Fruit fly (Drosophila melanogaster) Kc167 (cell line): ENCODE results near the gene Prim2.

Experiments
- Myc ChIP-seq: fragments of >200 bp; optimal IDR thresholded peaks from 2 replicates; lab custom pipeline; 2017; ENCODE audit warnings: missing external identifiers
- Sin3A ChIP-seq: fragments of >200 bp; optimal IDR thresholded peaks from 2 replicates; lab custom pipeline; 2018; ENCODE audit warnings: missing external identifiers
- h ChIP-seq: fragments of >200 bp; optimal IDR thresholded peaks from 3 replicates; lab custom pipeline; 2018; ENCODE audit warnings: missing external identifiers
- insv ChIP-seq: fragments of >200 bp; optimal IDR thresholded peaks from 3 replicates; lab custom pipeline; 2018; ENCODE audit warnings: missing external identifiers
- psq ChIP-seq: fragments of >200 bp; optimal IDR thresholded peaks from 2 replicates; lab custom pipeline; 2017; ENCODE audit warnings: missing external identifiers
- ttk ChIP-seq: sonication (Bioruptor generic); optimal IDR thresholded peaks from 2 replicates; lab custom pipeline; 2017; ENCODE audit warnings: missing external identifiers

The Prim2 gene

DNA sequence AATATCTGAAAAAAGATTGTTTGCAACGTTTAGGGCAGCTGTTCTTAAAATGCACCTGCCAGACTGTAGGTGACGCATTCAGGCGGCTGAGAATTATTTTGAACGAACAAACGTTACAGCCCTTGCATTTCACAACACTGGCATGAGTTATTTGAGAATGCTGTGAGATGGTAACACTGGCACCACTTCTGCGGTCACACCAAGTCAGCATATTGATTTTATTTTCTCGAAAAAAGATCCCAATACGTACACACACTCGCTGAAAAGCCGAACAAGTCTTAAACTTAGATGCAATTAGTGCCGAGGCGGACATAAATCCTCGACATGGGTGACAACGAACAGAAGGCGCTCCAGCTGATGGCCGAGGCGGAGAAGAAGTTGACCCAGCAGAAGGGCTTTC lies 47.9 kb downstream of the Prim2 start, which contains the start of gene alphaSnap:
alphaSnap (plus strand) TSS at position 164 of the 400 bp plus-strand sequence.
- TF ChIP-seq psq (lab: Kevin White, UChicago) = no peak
- no peak for TF ChIP-seq insv
- no peak for TF ChIP-seq Myc (lab: Kevin White, UChicago)
- no peak for TF ChIP-seq ttk (lab: Kevin White, UChicago)
- no peak for TF ChIP-seq Sin3A (lab: Kevin White, UChicago)
- no peak for TF ChIP-seq h (lab: Kevin White, UChicago)
